Worm (Caenorhabditis elegans) whole organism, young adult: ENCODE measurements around the gene best-4.
A peak's percentile ranks its signal among the peaks of the same experiment; 100 is the strongest.

ENCODE experiments used
- B0261.1 ChIP-seq: sonication (generic microtip); optimal IDR thresholded peaks from 2 replicates; lab custom pipeline; 2016; ENCODE audit warnings: mild to moderate bottlenecking, missing genetic modification characterization, moderate library complexity, missing compliant biosample characterization
- B0336.3 ChIP-seq: fragments of 200-800 bp; sonication (Bioruptor generic); IDR thresholded peaks from 2 replicates; pipeline ENCODE4 v1.3.6; 2022; ENCODE audit warnings: missing genetic modification characterization, missing compliant biosample characterization
- F22D6.2 ChIP-seq: sonication (generic microtip); optimal IDR thresholded peaks from 2 replicates; lab custom pipeline; 2016; ENCODE audit warnings: mild to moderate bottlenecking, missing genetic modification characterization, missing compliant biosample characterization
- F37B4.10 ChIP-seq: fragments of 200-800 bp; sonication (Bioruptor generic); IDR thresholded peaks from 2 replicates; pipeline ENCODE4 v1.3.6; 2022; ENCODE audit warnings: missing genetic modification characterization, missing compliant biosample characterization
- F49E8.2 ChIP-seq: sonication (generic microtip); optimal IDR thresholded peaks from 3 replicates; lab custom pipeline; 2017; ENCODE audit warnings: missing genetic modification characterization, mild to moderate bottlenecking, missing compliant biosample characterization, antibody characterized with exemption, moderate library complexity; ENCODE audit not compliant: insufficient read depth
- F57C9.4 ChIP-seq: sonication (generic microtip); optimal IDR thresholded peaks from 2 replicates; lab custom pipeline; 2017; ENCODE audit warnings: mild to moderate bottlenecking, missing genetic modification characterization, missing compliant biosample characterization
- Y67H2A.10 ChIP-seq: fragments of 200-800 bp; sonication (Bioruptor generic); conservative IDR thresholded peaks from 2 replicates; pipeline ENCODE4 v1.3.6; 2022; ENCODE audit warnings: missing genetic modification reagents, missing genetic modification characterization, missing compliant biosample characterization
- Y79H2A.3 ChIP-seq: fragments of 200-800 bp; sonication (Bioruptor generic); conservative IDR thresholded peaks from 2 replicates; pipeline ENCODE4 v1.3.6; 2022; ENCODE audit warnings: missing genetic modification reagents, missing genetic modification characterization, missing compliant biosample characterization
- atf-7 ChIP-seq: sonication (generic microtip); optimal IDR thresholded peaks from 2 replicates; lab custom pipeline; 2017; ENCODE audit warnings: mild to moderate bottlenecking, missing genetic modification characterization, missing compliant biosample characterization
- athp-1 ChIP-seq: sonication (generic microtip); optimal IDR thresholded peaks from 2 replicates; lab custom pipeline; 2017; ENCODE audit warnings: mild to moderate bottlenecking, missing genetic modification characterization, missing compliant biosample characterization
- attf-5 ChIP-seq: fragments of 200-800 bp; sonication (Bioruptor generic); optimal IDR thresholded peaks from 2 replicates; lab custom pipeline; 2018; ENCODE audit warnings: mild to moderate bottlenecking, missing genetic modification characterization, missing compliant biosample characterization
- bed-2 ChIP-seq: fragments of 200-800 bp; sonication (Bioruptor generic); IDR thresholded peaks from 2 replicates; pipeline ENCODE4 v1.3.6; 2022; ENCODE audit warnings: missing genetic modification reagents, missing genetic modification characterization, missing compliant biosample characterization
- ceh-100 ChIP-seq: fragments of 200-800 bp; sonication (Bioruptor generic); IDR thresholded peaks from 2 replicates; pipeline ENCODE4 v1.3.6; 2022; ENCODE audit warnings: missing genetic modification reagents, missing genetic modification characterization, missing compliant biosample characterization
- ceh-27 ChIP-seq: fragments of 200-800 bp; sonication (Bioruptor generic); optimal IDR thresholded peaks from 2 replicates; lab custom pipeline; 2018; ENCODE audit warnings: mild to moderate bottlenecking, missing genetic modification characterization, moderate library complexity, missing compliant biosample characterization
- ceh-79 ChIP-seq: sonication (generic microtip); optimal IDR thresholded peaks from 2 replicates; lab custom pipeline; 2017; ENCODE audit warnings: mild to moderate bottlenecking, missing genetic modification characterization, missing compliant biosample characterization
- chd-7 ChIP-seq: sonication (generic microtip); optimal IDR thresholded peaks from 2 replicates; lab custom pipeline; 2016; ENCODE audit warnings: mild to moderate bottlenecking, missing genetic modification characterization, moderate library complexity, missing compliant biosample characterization
- die-1 ChIP-seq: sonication (generic microtip); optimal IDR thresholded peaks from 2 replicates; lab custom pipeline; 2016; ENCODE audit warnings: missing genotype, mild to moderate bottlenecking, missing genetic modification characterization, missing compliant biosample characterization
- dpl-1 ChIP-seq: fragments of 150-350 bp; optimal IDR thresholded peaks from 2 replicates; lab custom pipeline; 2014; ENCODE audit warnings: missing biosample characterization, missing genetic modification reagents, missing genetic modification characterization
- efl-1 ChIP-seq: fragments of 150-350 bp; optimal IDR thresholded peaks from 2 replicates; lab custom pipeline; 2014; ENCODE audit warnings: missing biosample characterization, missing genetic modification reagents, missing genetic modification characterization
- egl-44 ChIP-seq: fragments of 200-800 bp; sonication (Bioruptor generic); IDR thresholded peaks from 2 replicates; pipeline ENCODE4 v1.3.6; 2022; ENCODE audit warnings: missing genetic modification reagents, missing genetic modification characterization, missing compliant biosample characterization
- egrh-3 ChIP-seq: fragments of 200-800 bp; sonication (Bioruptor generic); IDR thresholded peaks from 2 replicates; pipeline ENCODE4 v1.3.6; 2022; ENCODE audit warnings: missing genetic modification reagents, missing genetic modification characterization, missing compliant biosample characterization
- ekl-4 ChIP-seq: fragments of 200-800 bp; sonication (Bioruptor generic); IDR thresholded peaks from 2 replicates; pipeline ENCODE4 v1.3.6; 2022; ENCODE audit warnings: missing genetic modification reagents, missing genetic modification characterization, missing compliant biosample characterization
- him-1 ChIP-seq: sonication (generic microtip); optimal IDR thresholded peaks from 2 replicates; lab custom pipeline; 2016; ENCODE audit warnings: missing genotype, missing genetic modification reagents, missing genetic modification characterization, missing compliant biosample characterization
- hsf-1 ChIP-seq: fragments of 200-800 bp; sonication (Bioruptor generic); IDR thresholded peaks from 2 replicates; pipeline ENCODE4 v1.3.6; 2022; ENCODE audit warnings: missing genetic modification reagents, missing genetic modification characterization, missing compliant biosample characterization
- lin-35 ChIP-seq, 3 experiments: fragments of 150-350 bp in 2 of 3; sonication (generic microtip) in 1 of 3; optimal IDR thresholded peaks; 2 replicates each; lab custom pipeline; 2014 to 2018; ENCODE audit warnings: missing biosample characterization in 3 of 3, missing genetic modification characterization in 3 of 3, missing genetic modification reagents in 3 of 3
- lin-54 ChIP-seq: fragments of 200-800 bp; sonication (Bioruptor generic); optimal IDR thresholded peaks from 2 replicates; lab custom pipeline; 2018; ENCODE audit warnings: mild to moderate bottlenecking, missing genetic modification characterization, missing compliant biosample characterization
- lir-1 ChIP-seq: fragments of 200-800 bp; sonication (Bioruptor generic); conservative IDR thresholded peaks from 2 replicates; pipeline ENCODE4 v1.3.6; 2022; ENCODE audit warnings: missing genetic modification reagents, missing genetic modification characterization, missing compliant biosample characterization
- lsy-27 ChIP-seq: sonication (generic microtip); optimal IDR thresholded peaks from 2 replicates; lab custom pipeline; 2017; ENCODE audit warnings: missing genetic modification characterization, mild to moderate bottlenecking, missing compliant biosample characterization, antibody characterized with exemption, missing genotype, borderline replicate concordance; ENCODE audit not compliant: insufficient read depth
- madf-6 ChIP-seq: fragments of 200-800 bp; sonication (Bioruptor generic); IDR thresholded peaks from 2 replicates; pipeline ENCODE4 v1.3.6; 2022; ENCODE audit warnings: missing genetic modification reagents, missing genetic modification characterization, missing compliant biosample characterization
- madf-8 ChIP-seq: fragments of 200-800 bp; sonication (Bioruptor generic); conservative IDR thresholded peaks from 2 replicates; pipeline ENCODE4 v1.3.6; 2022; ENCODE audit warnings: missing genetic modification reagents, missing genetic modification characterization, missing compliant biosample characterization
- nfya-1 ChIP-seq: sonication (generic microtip); optimal IDR thresholded peaks from 2 replicates; lab custom pipeline; 2017; ENCODE audit warnings: antibody characterized with exemption, missing compliant biosample characterization, missing genetic modification characterization, borderline replicate concordance; ENCODE audit not compliant: insufficient read depth
- nfyb-1 ChIP-seq: fragments of 200-800 bp; sonication (Bioruptor generic); IDR thresholded peaks from 2 replicates; pipeline ENCODE4 v1.3.6; 2022; ENCODE audit warnings: missing genetic modification reagents, missing genetic modification characterization, missing compliant biosample characterization
- pbrm-1 ChIP-seq: fragments of 200-800 bp; sonication (Bioruptor generic); IDR thresholded peaks from 2 replicates; pipeline ENCODE4 v1.3.6; 2022; ENCODE audit warnings: missing genetic modification reagents, missing genetic modification characterization, missing compliant biosample characterization
- rpc-1 ChIP-seq, 2 experiments: fragments of 150-350 bp in 1 of 2; sonication (generic microtip) in 1 of 2; optimal IDR thresholded peaks; 2 replicates each; lab custom pipeline; 2014 to 2018; ENCODE audit warnings: missing biosample characterization in 1 of 2, missing genetic modification characterization in 1 of 2, missing genetic modification reagents in 1 of 2, missing genotype in 1 of 2
- snpc-4 ChIP-seq, 5 experiments: fragments of 150-350 bp in 1 of 5; sonication (generic microtip) in 4 of 5; optimal IDR thresholded peaks; 2 replicates each; lab custom pipeline; 2014 to 2018; ENCODE audit warnings: missing genetic modification characterization in 5 of 5, missing biosample characterization in 3 of 5, antibody characterized with exemption in 2 of 5, mild to moderate bottlenecking in 2 of 5, missing compliant biosample characterization in 2 of 5, missing genotype in 2 of 5, moderate library complexity in 2 of 5, missing genetic modification reagents in 1 of 5
- xnd-1 ChIP-seq: sonication (generic microtip); optimal IDR thresholded peaks from 2 replicates; lab custom pipeline; 2016; ENCODE audit warnings: missing genotype, missing genetic modification reagents, missing genetic modification characterization, missing compliant biosample characterization
- zim-3 ChIP-seq: sonication (generic microtip); optimal IDR thresholded peaks from 2 replicates; lab custom pipeline; 2017; ENCODE audit warnings: mild to moderate bottlenecking, missing genetic modification characterization, moderate library complexity, missing compliant biosample characterization
- ztf-26 ChIP-seq: sonication (generic microtip); optimal IDR thresholded peaks from 2 replicates; lab custom pipeline; 2017; ENCODE audit warnings: missing genetic modification characterization, missing compliant biosample characterization

The best-4 gene

ce11 chrII:11783-12182 lies at the start of gene best-4:
TSS of gene best-4 (minus strand) at chrII:11883.
- TF ChIP-seq atf-7 (tag; lab: Kevin White, UChicago) (no peak), athp-1 (tag; lab: Kevin White, UChicago) (no peak), lir-1 (GFP tag; lab: Robert Waterston, UW) (no peak), lin-54 (GFP tag; lab: Kevin White, UChicago) (no peak), madf-6 (GFP tag; lab: Robert Waterston, UW) (no peak), nfya-1 (tag; lab: Kevin White, UChicago) (no peak), rpc-1 (optimal IDR thresholded peaks at IDR 0.05; lab: Kevin White, UChicago) (no peak), rpc-1 (tag; optimal IDR thresholded peaks at IDR 0.05; lab: Kevin White, UChicago) (no peak), ceh-79 (tag; lab: Kevin White, UChicago) (no peak), egl-44 (no peak)

- no peak for TF ChIP-seq nfyb-1 (GFP tag; lab: Robert Waterston, UW)
- TF ChIP-seq lin-35 (GFP tag; optimal IDR thresholded peaks at IDR 0.05; lab: Kevin White, UChicago), result no peak
These were observed 49.3 kb upstream of the best-4 start, which contains the start of gene C23H3.2 for ce11 chrII:61013-61412. TSS of gene C23H3.2 (plus strand) at chrII:61313.

DNA sequence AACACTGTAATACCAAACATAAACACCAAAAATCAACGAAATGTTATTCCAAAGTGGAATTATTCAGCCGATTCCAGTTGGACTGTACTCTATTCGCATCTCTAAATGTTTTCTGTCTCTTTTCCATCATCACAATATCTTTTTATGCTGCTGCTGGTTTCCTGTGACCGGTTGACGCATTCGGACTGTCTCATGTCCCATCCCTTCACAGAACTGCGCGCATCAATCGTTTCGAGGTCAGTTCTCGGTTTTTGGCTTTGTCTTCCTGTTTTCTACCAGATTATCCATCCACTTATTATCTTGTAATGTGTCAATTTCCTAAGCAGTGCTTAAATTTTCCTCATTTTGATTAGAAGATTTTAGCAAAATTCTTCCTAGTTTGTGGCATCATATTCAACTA lies 48.4 kb upstream of the best-4 start:
- TF ChIP-seq attf-5 (no peak), lin-54 (GFP tag; lab: Kevin White, UChicago) (no peak), bed-2 (no peak), madf-8 (no peak), die-1 (tag; lab: Kevin White, UChicago) (no peak), F22D6.2 (tag; lab: Kevin White, UChicago) (no peak), egrh-3 (GFP tag; lab: Robert Waterston, UW) (no peak), Y67H2A.10 (no peak)

DNA sequence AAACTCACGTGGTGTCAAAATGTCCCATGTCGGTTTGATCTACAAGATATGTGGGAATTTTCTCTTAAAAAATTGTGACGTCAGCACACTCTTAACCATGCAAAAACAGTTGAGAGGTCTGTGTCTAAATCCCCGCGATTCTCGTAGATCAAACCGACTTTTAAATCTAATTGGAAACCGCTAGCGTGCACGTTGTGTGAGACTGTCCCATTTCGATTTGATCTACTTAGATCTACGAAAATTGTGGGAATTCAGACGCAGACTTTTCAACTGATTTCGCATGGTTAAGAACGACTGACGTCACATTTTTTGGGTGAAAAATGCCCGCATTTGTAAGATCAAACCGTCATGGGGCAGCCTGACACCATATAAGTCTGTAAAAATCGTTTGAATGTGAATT lies 46.2 kb upstream of the best-4 start:
- peak; percentile 17 for TF ChIP-seq xnd-1 (tag; lab: Kevin White, UChicago)
- no peak for TF ChIP-seq hsf-1
- TF ChIP-seq snpc-4 (GFP tag; optimal IDR thresholded peaks at IDR 0.05; lab: Kevin White, UChicago), result no peak
- no peak for TF ChIP-seq snpc-4 (tag; optimal IDR thresholded peaks at IDR 0.05; lab: Kevin White, UChicago)
- peak; percentile 10 for TF ChIP-seq efl-1 (GFP tag; lab: Kevin White, UChicago)
- TF ChIP-seq F37B4.10 (GFP tag; lab: Robert Waterston, UW), result no peak
- peak; percentile 55; the same call in 1 of the 2 replicates for TF ChIP-seq pbrm-1 (GFP tag; lab: Robert Waterston, UW)
- TF ChIP-seq F57C9.4, result no peak
- TF ChIP-seq B0336.3 (GFP tag; lab: Robert Waterston, UW), result peak; percentile 59; the same call in 1 of the 2 replicates
- 0 out of 2 replicates have a peak, but pooled peaks have one; percentile 45 for TF ChIP-seq ekl-4 (GFP tag; lab: Robert Waterston, UW)
- peak; percentile 66 for TF ChIP-seq madf-6 (GFP tag; lab: Robert Waterston, UW)
- no peak for TF ChIP-seq lsy-27 (tag; lab: Kevin White, UChicago)
- TF ChIP-seq ceh-100 (GFP tag; lab: Robert Waterston, UW), result no peak
- TF ChIP-seq egrh-3 (GFP tag; lab: Robert Waterston, UW), result no peak
- TF ChIP-seq him-1 (tag; lab: Kevin White, UChicago), result no peak
- no peak for TF ChIP-seq Y79H2A.3 (GFP tag; lab: Robert Waterston, UW)
- TF ChIP-seq zim-3 (tag; lab: Kevin White, UChicago), result no peak
- peak; percentile 16 for TF ChIP-seq dpl-1
- TF ChIP-seq B0261.1 (tag; lab: Kevin White, UChicago), result no peak
- no peak for TF ChIP-seq chd-7 (tag; lab: Kevin White, UChicago)
- TF ChIP-seq F49E8.2, result no peak
- TF ChIP-seq ceh-27, result no peak
- TF ChIP-seq ztf-26 (tag; lab: Kevin White, UChicago), result no peak
